Worm (Caenorhabditis elegans): ENCODE results near the gene abhd-5.2.
A peak's percentile ranks its signal among the peaks of the same experiment; 100 is the strongest.

abhd-5.2 gene

ce11 chrV:4810653-4811052, 33.8 kb upstream of the abhd-5.2 start:
- TF ChIP-seq pag-3 (tag; optimal IDR thresholded peaks at IDR 0.05; ENCODE audit: borderline replicate concordance, insufficient read depth) (no peak), hlh-17 (GFP tag; optimal IDR thresholded peaks at IDR 0.05; ENCODE audit: borderline replicate concordance) (no peak), lin-14 (GFP tag; optimal IDR thresholded peaks at IDR 0.05) (peak; percentile 85), hpl-2 (GFP tag; optimal IDR thresholded peaks at IDR 0.05) (no peak), lir-3 (tag; optimal IDR thresholded peaks at IDR 0.05; ENCODE audit: poor library complexity) (no peak), nhr-20 (tag; optimal IDR thresholded peaks at IDR 0.05) (peak; percentile 30), snu-23 (GFP tag; optimal IDR thresholded peaks at IDR 0.05) (peak; percentile 55), nhr-12 (tag; optimal IDR thresholded peaks at IDR 0.05) (no peak), swsn-7 (tag; optimal IDR thresholded peaks at IDR 0.05) (peak; percentile 42), fkh-4 (tag; optimal IDR thresholded peaks at IDR 0.05; ENCODE audit: borderline replicate concordance) (no peak), lin-39 (tag; optimal IDR thresholded peaks at IDR 0.05) (no peak), vab-15 (tag; optimal IDR thresholded peaks at IDR 0.05) (no peak), nhr-28 (tag; optimal IDR thresholded peaks at IDR 0.05) (no peak), ceh-63 (GFP tag; optimal IDR thresholded peaks at IDR 0.05) (no peak), fkh-8 (tag; optimal IDR thresholded peaks at IDR 0.05) (peak; percentile 69), sup-37 (GFP tag; optimal IDR thresholded peaks at IDR 0.05) (no peak), elt-3 (tag; optimal IDR thresholded peaks at IDR 0.05) (no peak), blmp-1 (tag; optimal IDR thresholded peaks at IDR 0.05) (no peak), nhr-76 (tag; optimal IDR thresholded peaks at IDR 0.05) (no peak), ceh-88 (GFP tag; IDR thresholded peaks at IDR 0.05) (no peak), ces-1 (GFP tag; optimal IDR thresholded peaks at IDR 0.05) (no peak), unc-86 (tag; optimal IDR thresholded peaks at IDR 0.05) (peak; percentile 19), nhr-237 (tag; optimal IDR thresholded peaks at IDR 0.05) (no peak), unc-130 (tag; optimal IDR thresholded peaks at IDR 0.05) (no peak), sox-4 (tag; optimal IDR thresholded peaks at IDR 0.05) (no peak), nhr-84 (tag; optimal IDR thresholded peaks at IDR 0.05) (no peak), grh-1 (GFP tag; IDR thresholded peaks at IDR 0.05) (no peak), zip-4 (GFP tag; optimal IDR thresholded peaks at IDR 0.05) (no peak), C04F5.9 (tag; optimal IDR thresholded peaks at IDR 0.05) (no peak), jun-1 (tag; optimal IDR thresholded peaks at IDR 0.05) (no peak), isw-1 (GFP tag; IDR thresholded peaks at IDR 0.05) (no peak), lin-15B (tag; optimal IDR thresholded peaks at IDR 0.05) (peak; percentile 47), unc-98 (GFP tag; IDR thresholded peaks at IDR 0.05) (no peak), hlh-4 (tag; optimal IDR thresholded peaks at IDR 0.05) (no peak), egl-27 (tag; optimal IDR thresholded peaks at IDR 0.05) (no peak), aly-2 (tag; optimal IDR thresholded peaks at IDR 0.05) (peak; percentile 14), tlp-1 (tag; optimal IDR thresholded peaks at IDR 0.05) (no peak), skn-1 (tag; optimal IDR thresholded peaks at IDR 0.05) (peak; percentile 27), nhr-47 (tag; optimal IDR thresholded peaks at IDR 0.05) (peak; percentile 21), ceh-90 (tag; optimal IDR thresholded peaks at IDR 0.05) (no peak), lin-13 (GFP tag; optimal IDR thresholded peaks at IDR 0.05) (no peak), fos-1 (tag; optimal IDR thresholded peaks at IDR 0.05) (no peak), lin-35 (GFP tag; optimal IDR thresholded peaks at IDR 0.05) (peak in 1 of 2 experiments; percentile 62), mef-2 (tag; optimal IDR thresholded peaks at IDR 0.05) (no peak), F16B12.6 (tag; optimal IDR thresholded peaks at IDR 0.05) (peak; percentile 2), xbp-1 (tag; optimal IDR thresholded peaks at IDR 0.05) (peak; percentile 1), nhr-19 (GFP tag; conservative IDR thresholded peaks at IDR 0.05) (no peak; the same call in 1 of the 2 replicates), ets-5 (GFP tag; IDR thresholded peaks at IDR 0.05) (no peak), unc-62 (GFP tag; optimal IDR thresholded peaks at IDR 0.05) (no peak), ztf-11 (tag; optimal IDR thresholded peaks at IDR 0.05) (no peak), C16A3.4 (tag; optimal IDR thresholded peaks at IDR 0.05) (no peak), lsy-2 (tag; optimal IDR thresholded peaks at IDR 0.05) (peak in 1 of 2 experiments; percentile 65), snpc-4 (tag; optimal IDR thresholded peaks at IDR 0.05) (no peak), aha-1 (tag; optimal IDR thresholded peaks at IDR 0.05) (no peak)

Data from whole organism, L1 larva.